Worm (Caenorhabditis elegans): ENCODE results near the gene F46C8.3.

ce11 chrX:7547696-7548095 lies 22.3 kb downstream of the F46C8.3 start:
- TF ChIP-seq elt-3 (tag; optimal IDR thresholded peaks at IDR 0.05) (no peak), unc-39 (tag; optimal IDR thresholded peaks at IDR 0.05) (no peak), lsy-2 (tag; optimal IDR thresholded peaks at IDR 0.05) (no peak), mab-5 (tag; optimal IDR thresholded peaks at IDR 0.05) (no peak), mep-1 (tag; optimal IDR thresholded peaks at IDR 0.05) (no peak), snpc-4 (tag; optimal IDR thresholded peaks at IDR 0.05) (no peak), ces-1 (GFP tag; optimal IDR thresholded peaks at IDR 0.05) (no peak), unc-120 (tag; optimal IDR thresholded peaks at IDR 0.05; ENCODE audit: poor library complexity, severe bottlenecking) (no peak), nhr-76 (tag; optimal IDR thresholded peaks at IDR 0.05) (no peak), unc-62 (GFP tag; optimal IDR thresholded peaks at IDR 0.05) (no peak)
